Worm (Caenorhabditis elegans) whole organism, midembryonic: Measurements from ENCODE around the gene F53C3.6.

Experiments
- T22C8.4 ChIP-seq: fragments of 200-800 bp; sonication (Bioruptor generic); IDR thresholded peaks from 2 replicates; pipeline ENCODE4 v1.3.6; 2022; ENCODE audit warnings: missing genetic modification characterization, missing compliant biosample characterization
- flt-1 ChIP-seq: fragments of 200-800 bp; sonication (Bioruptor generic); IDR thresholded peaks from 2 replicates; pipeline ENCODE4 v1.3.6; 2022; ENCODE audit warnings: missing genetic modification characterization, missing compliant biosample characterization
- med-1 ChIP-seq: sonication (generic microtip); optimal IDR thresholded peaks from 2 replicates; lab custom pipeline; 2017; ENCODE audit warnings: missing genetic modification characterization, mild to moderate bottlenecking, missing compliant biosample characterization, antibody characterized with exemption, missing genetic modification reagents; ENCODE audit not compliant: insufficient read depth
- tab-1 ChIP-seq: fragments of 200-800 bp; sonication (Bioruptor generic); IDR thresholded peaks from 2 replicates; pipeline ENCODE4 v1.3.6; 2022; ENCODE audit warnings: missing genetic modification characterization, missing compliant biosample characterization

ce11 chrII:3910737-3911136 lies 12.8 kb downstream of the F53C3.6 start, which contains the start of gene bcmo-2:
- TF ChIP-seq flt-1 (GFP tag; lab: Robert Waterston, UW) = no peak
- TF ChIP-seq med-1 (GFP tag; lab: Kevin White, UChicago) = no peak
- TF ChIP-seq T22C8.4 (GFP tag; lab: Robert Waterston, UW) = no peak
- TF ChIP-seq tab-1 (GFP tag; lab: Robert Waterston, UW) = no peak
